Comparison of ENCODE assay signal across 3 worm cellular contexts in genomic region chrIII:10524823-10525222, ce11.
TF ChIP-seq lines count a peak whose summit lies in the region.

No protein-coding gene starts in this region.

TF ChIP-seq in whole organism, L2 larva, 48 proteins besides CTCF, POLR2A, EP300 and RAD21:
- no peak for TF ChIP-seq nhr-237 (tag; optimal IDR thresholded peaks at IDR 0.05; lab: Kevin White, UChicago)
- peak; percentile 35 for TF ChIP-seq snpc-4 (tag; optimal IDR thresholded peaks at IDR 0.05; lab: Kevin White, UChicago)

TF ChIP-seq in whole organism, L3 larva, 47 proteins besides CTCF, POLR2A, EP300 and RAD21:
- peak; percentile 60 for TF ChIP-seq snpc-4 (tag; optimal IDR thresholded peaks at IDR 0.05; lab: Kevin White, UChicago)
- TF ChIP-seq elt-2 (tag; optimal IDR thresholded peaks at IDR 0.05; lab: Kevin White, UChicago), result no peak
TF ChIP-seq in whole organism, L3 larva: peak in this region for 1.

TF ChIP-seq in whole organism, young adult, 124 proteins besides CTCF, POLR2A, EP300 and RAD21:
- TF ChIP-seq snpc-4 (GFP tag; optimal IDR thresholded peaks at IDR 0.05; lab: Kevin White, UChicago) (peak; percentile 21), snpc-4 (tag; optimal IDR thresholded peaks at IDR 0.05; lab: Kevin White, UChicago) (peak in 3 of 4 experiments; percentile 53 to 74 (median 59)), snpc-3.4 (tag; optimal IDR thresholded peaks at IDR 0.05; lab: Kevin White, UChicago) (no peak)

Comparison
In these comparisons a context has a peak if more than half of its experiments do, and no peak if none do; other contexts are left out.
1. Of the 3 proteins assayed by ChIP-seq in both whole organism, young adult and whole organism, L2 larva: peak only in whole organism, young adult: none; only in whole organism, L2 larva: none; in both: snpc-4; in neither: 2.